Worm (Caenorhabditis elegans): ENCODE data around the gene Y75B8A.25.

Y75B8A.25 gene

DNA sequence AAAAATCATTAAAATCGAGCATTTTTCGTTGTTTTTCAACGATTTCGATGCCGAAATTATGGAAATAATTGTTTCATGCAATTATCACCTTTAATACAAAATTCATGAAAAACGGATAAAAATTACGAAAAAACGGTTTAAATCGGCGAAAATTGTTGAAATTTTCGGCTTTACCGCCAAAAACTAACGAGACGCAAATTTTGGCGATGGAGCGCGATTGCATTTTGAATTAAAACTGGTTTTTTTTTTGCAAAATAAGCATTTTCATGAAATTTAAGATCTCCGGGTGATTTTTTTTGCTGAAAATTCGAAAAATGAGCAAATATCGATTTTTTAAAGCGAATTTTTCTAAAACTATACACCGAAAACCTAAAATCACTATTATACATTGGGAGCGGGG lies 22.7 kb upstream of the Y75B8A.25 start:
- TF ChIP-seq efl-1 (GFP tag; optimal IDR thresholded peaks at IDR 0.05) (peak; percentile 15), bed-1 (GFP tag; IDR thresholded peaks at IDR 0.05) (no peak), ceh-58 (GFP tag; IDR thresholded peaks at IDR 0.05) (no peak), ekl-4 (GFP tag; IDR thresholded peaks at IDR 0.05) (no peak)

DNA sequence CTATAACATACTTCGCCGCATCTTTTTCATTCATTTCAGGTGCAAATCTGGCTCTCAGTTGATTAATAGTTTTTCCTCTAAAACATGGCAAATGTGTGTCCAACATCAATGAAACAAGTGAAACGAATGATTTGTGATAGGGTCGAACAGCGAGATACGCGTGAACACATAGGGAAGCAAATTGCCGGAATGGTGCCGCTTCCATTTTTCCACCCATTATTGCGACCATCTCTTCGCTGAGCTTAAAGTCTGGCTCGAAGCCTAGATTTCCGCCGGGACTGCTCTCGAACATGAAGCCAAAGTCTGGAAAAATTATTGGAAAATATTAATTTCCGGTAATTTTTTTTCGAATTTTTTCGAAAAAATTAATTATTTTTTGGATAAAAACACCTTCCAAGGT lies 20.5 kb upstream of the Y75B8A.25 start:
- TF ChIP-seq ztf-3 (GFP tag; optimal IDR thresholded peaks at IDR 0.05): no peak
- TF ChIP-seq lin-26 (GFP tag; IDR thresholded peaks at IDR 0.05): no peak
- no peak for TF ChIP-seq mcd-1 (GFP tag; IDR thresholded peaks at IDR 0.05)
- no peak for TF ChIP-seq let-526 (GFP tag; IDR thresholded peaks at IDR 0.05)
- no peak for TF ChIP-seq ceh-27 (GFP tag; optimal IDR thresholded peaks at IDR 0.05)
- no peak for TF ChIP-seq C06A6.2 (GFP tag; conservative IDR thresholded peaks at IDR 0.05)
- TF ChIP-seq hsf-1 (GFP tag; IDR thresholded peaks at IDR 0.05): no peak
- no peak for TF ChIP-seq nhr-120 (GFP tag; IDR thresholded peaks at IDR 0.05)
- TF ChIP-seq lag-1 (GFP tag; IDR thresholded peaks at IDR 0.05): no peak
- TF ChIP-seq pbrm-1 (GFP tag; IDR thresholded peaks at IDR 0.05): no peak
- no peak for TF ChIP-seq F39B2.1 (GFP tag; IDR thresholded peaks at IDR 0.05)
- no peak for TF ChIP-seq efl-1 (GFP tag; optimal IDR thresholded peaks at IDR 0.05)
- no peak for TF ChIP-seq akir-1 (GFP tag; optimal IDR thresholded peaks at IDR 0.05)
- no peak for TF ChIP-seq F49E8.2 (tag; optimal IDR thresholded peaks at IDR 0.05; ENCODE audit: insufficient read depth)
- TF ChIP-seq B0035.1 (tag; optimal IDR thresholded peaks at IDR 0.05): no peak
- no peak for TF ChIP-seq F23B12.7 (tag; optimal IDR thresholded peaks at IDR 0.05; ENCODE audit: insufficient read depth)

ce11 chrIII:12259793-12260192 lies 14.0 kb upstream of the Y75B8A.25 start:
- TF ChIP-seq snpc-1.1 (tag; optimal IDR thresholded peaks at IDR 0.05; ENCODE audit: insufficient read depth) (no peak), madf-3 (GFP tag; IDR thresholded peaks at IDR 0.05) (0 out of 2 replicates have a peak, but pooled peaks have one; percentile 45), zfh-2 (GFP tag; conservative IDR thresholded peaks at IDR 0.05) (peak; percentile 78)

- TF ChIP-seq xnd-1 (tag; optimal IDR thresholded peaks at IDR 0.05) (no peak), dox-1 (GFP tag; IDR thresholded peaks at IDR 0.05) (no peak), nhr-120 (GFP tag; IDR thresholded peaks at IDR 0.05) (no peak), ceh-27 (GFP tag; optimal IDR thresholded peaks at IDR 0.05) (no peak), aptf-3 (GFP tag; IDR thresholded peaks at IDR 0.05) (no peak), unc-62 (GFP tag; optimal IDR thresholded peaks at IDR 0.05) (no peak)
Observed at ce11 chrIII:12260413-12260812, 13.4 kb upstream of the Y75B8A.25 start.

ce11 chrIII:12269807-12270206 lies 4.0 kb upstream of the Y75B8A.25 start:
- TF ChIP-seq mel-28 (tag; optimal IDR thresholded peaks at IDR 0.05; ENCODE audit: borderline replicate concordance) (no peak), nfyb-1 (GFP tag; IDR thresholded peaks at IDR 0.05) (peak; percentile 41; the same call in 1 of the 2 replicates)

DNA sequence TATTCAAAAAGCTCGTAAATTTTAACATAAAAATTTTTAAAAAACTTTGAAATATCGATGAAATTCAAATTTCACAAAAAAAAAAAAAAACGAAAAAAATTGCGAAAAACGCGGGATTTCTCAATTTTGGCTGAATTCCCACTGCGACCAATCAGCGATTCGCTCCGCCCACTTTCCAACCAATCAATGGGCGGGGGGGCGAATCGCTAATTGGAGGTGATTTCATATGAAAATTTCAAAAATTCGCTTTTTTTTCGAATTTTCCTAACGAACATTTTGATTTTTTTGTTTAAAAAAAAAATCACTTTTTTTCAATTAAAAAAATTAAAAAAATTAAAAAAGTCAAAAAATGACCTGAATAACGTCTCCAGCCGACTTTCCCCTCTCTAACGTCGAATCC lies 3.4 kb upstream of the Y75B8A.25 start:
- TF ChIP-seq B0035.1 (tag; optimal IDR thresholded peaks at IDR 0.05) (no peak), nfyb-1 (GFP tag; IDR thresholded peaks at IDR 0.05) (peak; percentile 30; the same call in 1 of the 2 replicates)

- TF ChIP-seq lin-35 (GFP tag; optimal IDR thresholded peaks at IDR 0.05) (peak in 1 of 3 experiments; percentile 77), dpff-1 (tag; optimal IDR thresholded peaks at IDR 0.05) (no peak), mcd-1 (GFP tag; IDR thresholded peaks at IDR 0.05) (peak; percentile 78), aptf-2 (GFP tag; conservative IDR thresholded peaks at IDR 0.05) (no peak), lin-54 (GFP tag; optimal IDR thresholded peaks at IDR 0.05) (peak; percentile 51)
Observed at ce11 chrIII:12278766-12279165, 4.9 kb downstream of the Y75B8A.25 start.

Measured in whole organism, young adult.